Fruit fly (Drosophila melanogaster): ENCODE measurements around the gene UGP.

dm6 chr3L:9368665-9369064, 9.9 kb upstream of the UGP start:
- TF ChIP-seq CG8301 (tag; optimal IDR thresholded peaks at IDR 0.05) (no peak), CG34367 (tag; optimal IDR thresholded peaks at IDR 0.05) (no peak), CG8159 (tag; optimal IDR thresholded peaks at IDR 0.05) (no peak), CG4496 (GFP tag; IDR thresholded peaks at IDR 0.05) (no peak), CG15710 (tag; optimal IDR thresholded peaks at IDR 0.05) (no peak), CG32121 (GFP tag; IDR thresholded peaks at IDR 0.05) (no peak), CG13204 (GFP tag; optimal IDR thresholded peaks at IDR 0.05) (no peak), EcR (GFP tag; optimal IDR thresholded peaks at IDR 0.05) (no peak), Snoo (tag; optimal IDR thresholded peaks at IDR 0.05) (no peak)
